Worm (Caenorhabditis elegans) whole organism, late embryonic: ENCODE measurements around the gene F26C11.3.

Experiments
- C08G9.2 ChIP-seq: sonication (generic microtip); optimal IDR thresholded peaks from 2 replicates; lab custom pipeline; 2016; ENCODE audit warnings: mild to moderate bottlenecking, missing genetic modification characterization, moderate library complexity, missing compliant biosample characterization
- F13H6.1 ChIP-seq: sonication (generic microtip); optimal IDR thresholded peaks from 2 replicates; lab custom pipeline; 2016; ENCODE audit warnings: missing genetic modification characterization, missing compliant biosample characterization
- Y22D7AL.16 ChIP-seq: sonication (generic microtip); optimal IDR thresholded peaks from 2 replicates; lab custom pipeline; 2016; ENCODE audit warnings: missing genetic modification characterization, missing compliant biosample characterization
- ahr-1 ChIP-seq: sonication (generic microtip); optimal IDR thresholded peaks from 2 replicates; lab custom pipeline; 2016; ENCODE audit warnings: missing genetic modification characterization, missing compliant biosample characterization
- ama-1 ChIP-seq: fragments of 150-350 bp; optimal IDR thresholded peaks from 2 replicates; lab custom pipeline; 2014
- ceh-18 ChIP-seq: sonication (generic microtip); optimal IDR thresholded peaks from 2 replicates; lab custom pipeline; 2016; ENCODE audit warnings: missing genetic modification characterization, missing compliant biosample characterization
- ceh-2 ChIP-seq: sonication (generic microtip); optimal IDR thresholded peaks from 2 replicates; lab custom pipeline; 2016; ENCODE audit warnings: missing genotype, missing genetic modification characterization, missing compliant biosample characterization
- ceh-22 ChIP-seq: sonication (generic microtip); optimal IDR thresholded peaks from 2 replicates; lab custom pipeline; 2017; ENCODE audit warnings: missing biosample characterization, missing genetic modification characterization
- ceh-30 ChIP-seq: fragments of 150-350 bp; optimal IDR thresholded peaks from 2 replicates; lab custom pipeline; 2014; ENCODE audit warnings: missing biosample characterization, missing genetic modification characterization
- ceh-31 ChIP-seq: sonication (generic microtip); optimal IDR thresholded peaks from 2 replicates; lab custom pipeline; 2016; ENCODE audit warnings: missing genetic modification characterization, missing compliant biosample characterization
- ceh-34 ChIP-seq: sonication (generic microtip); optimal IDR thresholded peaks from 2 replicates; lab custom pipeline; 2016; ENCODE audit warnings: mild to moderate bottlenecking, missing genetic modification characterization, missing compliant biosample characterization
- ceh-9 ChIP-seq: sonication (generic microtip); optimal IDR thresholded peaks from 2 replicates; lab custom pipeline; 2016; ENCODE audit warnings: mild to moderate bottlenecking, missing genetic modification characterization, inconsistent platforms, missing compliant biosample characterization
- che-1 ChIP-seq: sonication (generic microtip); optimal IDR thresholded peaks from 2 replicates; lab custom pipeline; 2016; ENCODE audit warnings: mild to moderate bottlenecking, missing genetic modification characterization, missing compliant biosample characterization
- dmd-4 ChIP-seq: sonication (generic microtip); optimal IDR thresholded peaks from 2 replicates; lab custom pipeline; 2016; ENCODE audit warnings: borderline replicate concordance, missing genetic modification characterization, missing compliant biosample characterization
- elt-4 ChIP-seq: sonication (generic microtip); optimal IDR thresholded peaks from 2 replicates; lab custom pipeline; 2016; ENCODE audit warnings: missing genetic modification characterization, missing compliant biosample characterization
- ets-4 ChIP-seq: sonication (generic microtip); optimal IDR thresholded peaks from 2 replicates; lab custom pipeline; 2016; ENCODE audit warnings: missing genetic modification characterization, missing compliant biosample characterization
- fax-1 ChIP-seq: sonication (generic microtip); optimal IDR thresholded peaks from 2 replicates; lab custom pipeline; 2016; ENCODE audit warnings: missing genotype, missing genetic modification characterization, missing compliant biosample characterization
- hlh-15 ChIP-seq: sonication (generic microtip); optimal IDR thresholded peaks from 2 replicates; lab custom pipeline; 2016; ENCODE audit warnings: missing genetic modification characterization, missing compliant biosample characterization
- hlh-30 ChIP-seq: sonication (generic microtip); optimal IDR thresholded peaks from 2 replicates; lab custom pipeline; 2017; ENCODE audit warnings: antibody characterized with exemption, missing genetic modification characterization, missing compliant biosample characterization; ENCODE audit not compliant: insufficient read depth
- hlh-8 ChIP-seq: sonication (generic microtip); optimal IDR thresholded peaks from 2 replicates; lab custom pipeline; 2016; ENCODE audit warnings: missing genotype, missing genetic modification characterization, missing compliant biosample characterization
- madf-2 ChIP-seq: sonication (generic microtip); optimal IDR thresholded peaks from 2 replicates; lab custom pipeline; 2017; ENCODE audit warnings: missing genetic modification characterization, missing compliant biosample characterization
- mec-3 ChIP-seq: sonication (generic microtip); optimal IDR thresholded peaks from 2 replicates; lab custom pipeline; 2016; ENCODE audit warnings: borderline replicate concordance, missing genetic modification characterization, missing compliant biosample characterization
- nfya-1 ChIP-seq: sonication (generic microtip); optimal IDR thresholded peaks from 2 replicates; lab custom pipeline; 2017; ENCODE audit warnings: missing genetic modification characterization, mild to moderate bottlenecking, missing compliant biosample characterization, antibody characterized with exemption, moderate library complexity
- nhr-11 ChIP-seq: fragments of 150-350 bp; optimal IDR thresholded peaks from 2 replicates; lab custom pipeline; 2014; ENCODE audit warnings: missing biosample characterization, missing genetic modification characterization
- nhr-232 ChIP-seq: sonication (generic microtip); optimal IDR thresholded peaks from 2 replicates; lab custom pipeline; 2016; ENCODE audit warnings: missing genetic modification characterization, missing compliant biosample characterization
- odd-2 ChIP-seq: sonication (generic microtip); optimal IDR thresholded peaks from 2 replicates; lab custom pipeline; 2017; ENCODE audit warnings: antibody characterized with exemption, mild to moderate bottlenecking, missing genetic modification characterization, missing compliant biosample characterization
- pag-3 ChIP-seq: sonication (generic microtip); optimal IDR thresholded peaks from 2 replicates; lab custom pipeline; 2016; ENCODE audit warnings: missing compliant biosample characterization, missing genetic modification characterization, borderline replicate concordance
- pat-9 ChIP-seq: fragments of 200-800 bp; sonication (Bioruptor generic); optimal IDR thresholded peaks from 2 replicates; lab custom pipeline; 2018; ENCODE audit warnings: mild to moderate bottlenecking, missing genetic modification characterization, moderate library complexity, missing compliant biosample characterization
- pha-4 ChIP-seq: fragments of 150-350 bp; optimal IDR thresholded peaks from 2 replicates; lab custom pipeline; 2018; ENCODE audit warnings: missing biosample characterization, missing genetic modification reagents, missing genetic modification characterization
- ref-2 ChIP-seq: sonication (generic microtip); optimal IDR thresholded peaks from 2 replicates; lab custom pipeline; 2016; ENCODE audit warnings: missing genetic modification characterization, missing compliant biosample characterization
- sdc-2 ChIP-seq: sonication (generic microtip); optimal IDR thresholded peaks from 2 replicates; lab custom pipeline; 2016; ENCODE audit warnings: missing genotype, missing genetic modification characterization, missing compliant biosample characterization
- sox-2 ChIP-seq: fragments of 200-800 bp; sonication (Bioruptor generic); IDR thresholded peaks from 2 replicates; pipeline ENCODE4 v1.3.6; 2022; ENCODE audit warnings: missing genetic modification reagents, missing genetic modification characterization, missing compliant biosample characterization
- tbx-2 ChIP-seq: sonication (generic microtip); optimal IDR thresholded peaks from 2 replicates; lab custom pipeline; 2016; ENCODE audit warnings: missing genetic modification characterization, missing compliant biosample characterization
- tbx-7 ChIP-seq: sonication (generic microtip); optimal IDR thresholded peaks from 2 replicates; lab custom pipeline; 2016; ENCODE audit warnings: missing genotype, missing genetic modification characterization, missing compliant biosample characterization
- ttx-3 ChIP-seq: sonication (generic microtip); optimal IDR thresholded peaks from 2 replicates; lab custom pipeline; 2016; ENCODE audit warnings: missing genetic modification reagents, missing genetic modification characterization, missing compliant biosample characterization
- unc-42 ChIP-seq: sonication (generic microtip); optimal IDR thresholded peaks from 2 replicates; lab custom pipeline; 2016; ENCODE audit warnings: missing genotype, missing genetic modification characterization, missing compliant biosample characterization

F26C11.3 gene

DNA sequence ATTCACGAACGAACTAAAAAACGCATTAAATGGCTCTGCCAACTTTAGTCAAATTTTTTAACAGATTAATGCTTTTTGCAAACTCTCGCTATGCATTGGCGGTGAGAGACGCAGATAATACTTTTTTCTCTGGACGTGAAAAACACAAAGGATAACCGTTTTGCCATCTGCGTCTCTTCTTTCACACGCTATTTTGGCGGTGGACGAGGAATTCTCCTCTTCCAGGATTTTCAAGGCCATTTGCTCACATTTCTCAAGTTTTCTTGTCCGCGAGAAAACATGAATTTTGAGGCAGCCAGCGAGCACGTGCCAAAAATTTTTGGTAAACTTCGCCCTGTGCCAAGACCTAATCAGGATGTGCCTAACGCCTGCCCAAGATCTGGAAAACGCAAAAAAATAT is 16.1 kb upstream of the F26C11.3 start:
- TF ChIP-seq sox-2 (GFP tag; lab: Robert Waterston, UW) = no peak
- TF ChIP-seq ama-1 (lab: Kevin White, UChicago) = no peak
- no peak for TF ChIP-seq elt-4
- TF ChIP-seq ref-2 (tag; lab: Kevin White, UChicago) = peak; percentile 36
- no peak for TF ChIP-seq unc-42 (tag; lab: Kevin White, UChicago)
- TF ChIP-seq ceh-18 (tag; lab: Kevin White, UChicago) = peak; percentile 4
- TF ChIP-seq C08G9.2 (tag; lab: Kevin White, UChicago) = peak; percentile 55
- no peak for TF ChIP-seq Y22D7AL.16 (tag; lab: Kevin White, UChicago)
- TF ChIP-seq hlh-8 (tag; lab: Kevin White, UChicago) = no peak
- peak; percentile 67 for TF ChIP-seq ceh-31
- peak; percentile 67 for TF ChIP-seq tbx-2
- no peak for TF ChIP-seq pat-9 (tag; lab: Kevin White, UChicago)
- peak; percentile 22 for TF ChIP-seq ceh-2 (tag; lab: Kevin White, UChicago)
- no peak for TF ChIP-seq hlh-15
- no peak for TF ChIP-seq pag-3 (tag; lab: Kevin White, UChicago)
- peak; percentile 40 for TF ChIP-seq ets-4
- no peak for TF ChIP-seq ahr-1
- no peak for TF ChIP-seq odd-2 (tag; lab: Kevin White, UChicago)
- TF ChIP-seq hlh-30 (tag; lab: Kevin White, UChicago) = no peak
- TF ChIP-seq pha-4 (tag; lab: Kevin White, UChicago) = no peak
- peak; percentile 27 for TF ChIP-seq tbx-7 (tag; lab: Kevin White, UChicago)
- TF ChIP-seq, all 69 proteins: peak for 8

- TF ChIP-seq ceh-30 = no peak
- no peak for TF ChIP-seq mec-3 (tag; lab: Kevin White, UChicago)
- no peak for TF ChIP-seq sdc-2
- TF ChIP-seq sox-2 (GFP tag; lab: Robert Waterston, UW) = no peak
- no peak for TF ChIP-seq che-1 (tag; lab: Kevin White, UChicago)
- TF ChIP-seq pat-9 (tag; lab: Kevin White, UChicago) = no peak
- TF ChIP-seq, all 69 proteins: peak for 0
Measured at ce11 chrII:9928470-9928869, 13.6 kb upstream of the F26C11.3 start.

DNA sequence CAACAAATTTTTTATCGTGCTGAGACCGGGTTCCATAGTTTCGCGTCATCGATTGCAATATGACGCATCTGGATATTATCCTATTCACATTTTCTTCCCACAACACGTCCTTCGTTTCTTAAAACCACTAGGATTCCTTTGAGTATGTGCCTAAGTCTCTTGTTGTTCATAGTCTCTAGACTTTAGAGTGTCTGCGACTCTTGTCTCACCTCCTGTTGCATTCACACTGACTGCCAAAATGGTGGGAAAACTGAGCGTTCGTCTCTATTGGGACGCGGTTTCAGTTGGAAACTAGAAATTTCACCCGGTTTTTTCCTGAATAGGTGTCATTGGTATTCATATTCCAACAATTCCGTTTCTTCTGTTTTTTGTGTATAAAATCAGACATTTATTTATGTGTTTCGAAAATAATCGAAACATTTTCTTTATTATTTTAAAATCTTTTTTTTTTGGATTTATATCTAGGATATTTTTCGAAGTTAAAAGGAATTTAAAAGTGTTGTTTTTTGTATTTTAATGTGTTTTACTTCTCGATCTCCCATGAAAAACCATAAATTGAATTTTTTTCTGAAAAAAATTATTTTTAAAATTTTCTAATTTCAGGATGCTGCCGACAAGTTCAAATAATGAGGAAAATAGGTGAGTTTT is 6.8 kb upstream of the F26C11.3 start, which contains the start of gene C05C10.2:
Gene C05C10.2, plus strand, starts transcription at position 598 of the 648 bp plus-strand sequence.
- TF ChIP-seq nhr-11 (tag; lab: Kevin White, UChicago) (no peak), ceh-9 (no peak), nfya-1 (tag; lab: Kevin White, UChicago) (peak; percentile 7)
- TF ChIP-seq, all 69 proteins: peak for 1

- no peak for TF ChIP-seq tbx-2
- no peak for TF ChIP-seq tbx-7 (tag; lab: Kevin White, UChicago)
- TF ChIP-seq fax-1 = no peak
- no peak for TF ChIP-seq ttx-3
- no peak for TF ChIP-seq F13H6.1
- TF ChIP-seq madf-2 = no peak
- no peak for TF ChIP-seq hlh-30 (tag; lab: Kevin White, UChicago)
- no peak for TF ChIP-seq ama-1 (lab: Kevin White, UChicago)
- TF ChIP-seq dmd-4 (tag; lab: Kevin White, UChicago) = no peak
- TF ChIP-seq ceh-22 = no peak
- TF ChIP-seq nhr-232 (tag; lab: Kevin White, UChicago) = no peak
- no peak for TF ChIP-seq ceh-31
- no peak for TF ChIP-seq pag-3 (tag; lab: Kevin White, UChicago)
- TF ChIP-seq ceh-34 = no peak
- TF ChIP-seq Y22D7AL.16 (tag; lab: Kevin White, UChicago) = no peak
- TF ChIP-seq, all 69 proteins: peak for 0
Measured at ce11 chrII:9920468-9920867, 5.6 kb upstream of the F26C11.3 start, which contains the start of gene pho-10. TSS of gene pho-10 (minus strand) at chrII:9920568.
